Worm (Caenorhabditis elegans) whole organism, late embryonic: ENCODE data around the gene Y75B12B.10.

Source experiments
- T23F11.4 ChIP-seq: fragments of 200-800 bp; sonication (Bioruptor generic); optimal IDR thresholded peaks from 2 replicates; lab custom pipeline; 2018; ENCODE audit warnings: mild to moderate bottlenecking, missing genetic modification characterization, missing compliant biosample characterization
- ama-1 ChIP-seq: fragments of 150-350 bp; optimal IDR thresholded peaks from 2 replicates; lab custom pipeline; 2014
- fkh-6 ChIP-seq: sonication (generic microtip); optimal IDR thresholded peaks from 2 replicates; lab custom pipeline; 2016; ENCODE audit warnings: missing genetic modification characterization, missing compliant biosample characterization
- nhr-11 ChIP-seq: fragments of 150-350 bp; optimal IDR thresholded peaks from 2 replicates; lab custom pipeline; 2014; ENCODE audit warnings: missing biosample characterization, missing genetic modification characterization
- npax-4 ChIP-seq: sonication (generic microtip); optimal IDR thresholded peaks from 2 replicates; lab custom pipeline; 2016; ENCODE audit warnings: missing genetic modification characterization, missing compliant biosample characterization
- pat-9 ChIP-seq: fragments of 200-800 bp; sonication (Bioruptor generic); optimal IDR thresholded peaks from 2 replicates; lab custom pipeline; 2018; ENCODE audit warnings: mild to moderate bottlenecking, missing genetic modification characterization, moderate library complexity, missing compliant biosample characterization
- rnt-1 ChIP-seq: sonication (generic microtip); optimal IDR thresholded peaks from 2 replicates; lab custom pipeline; 2016; ENCODE audit warnings: missing genetic modification characterization, missing compliant biosample characterization
- sox-4 ChIP-seq: sonication (generic microtip); optimal IDR thresholded peaks from 2 replicates; lab custom pipeline; 2017; ENCODE audit warnings: mild to moderate bottlenecking, missing genetic modification characterization, inconsistent platforms, missing compliant biosample characterization
- zip-5 ChIP-seq: sonication (generic microtip); optimal IDR thresholded peaks from 2 replicates; lab custom pipeline; 2016; ENCODE audit warnings: missing genetic modification characterization, missing compliant biosample characterization

DNA sequence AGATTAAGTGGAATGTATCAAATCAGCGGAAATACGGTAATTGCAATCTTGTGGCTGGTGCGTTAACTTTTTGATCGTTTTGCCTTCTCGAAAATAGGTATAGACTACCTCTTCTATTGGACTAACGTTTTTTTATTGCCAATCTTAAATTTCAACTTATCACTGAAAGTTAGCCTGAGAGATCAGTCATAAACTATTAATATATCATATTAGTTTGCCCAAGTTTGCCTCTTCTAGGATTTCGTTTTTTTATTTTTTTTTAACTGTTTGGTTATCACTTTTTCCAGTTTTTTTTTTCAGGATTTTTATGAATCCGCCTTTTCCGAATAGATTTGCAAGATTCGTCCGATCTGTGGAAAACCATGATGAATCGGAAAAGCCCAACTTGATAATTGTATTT, 44.6 kb downstream of the Y75B12B.10 start, which contains the start of gene kin-30:
- TF ChIP-seq fkh-6 (tag; lab: Kevin White, UChicago) (no peak), rnt-1 (tag; lab: Kevin White, UChicago) (no peak), pat-9 (tag; lab: Kevin White, UChicago) (no peak), sox-4 (no peak), nhr-11 (tag; lab: Kevin White, UChicago) (no peak), npax-4 (tag; lab: Kevin White, UChicago) (no peak), ama-1 (lab: Kevin White, UChicago) (no peak), zip-5 (tag; lab: Kevin White, UChicago) (no peak), T23F11.4 (GFP tag; lab: Kevin White, UChicago) (no peak)
